Fruit fly (Drosophila melanogaster): ENCODE results near the gene CG4119.

The CG4119 gene

DNA sequence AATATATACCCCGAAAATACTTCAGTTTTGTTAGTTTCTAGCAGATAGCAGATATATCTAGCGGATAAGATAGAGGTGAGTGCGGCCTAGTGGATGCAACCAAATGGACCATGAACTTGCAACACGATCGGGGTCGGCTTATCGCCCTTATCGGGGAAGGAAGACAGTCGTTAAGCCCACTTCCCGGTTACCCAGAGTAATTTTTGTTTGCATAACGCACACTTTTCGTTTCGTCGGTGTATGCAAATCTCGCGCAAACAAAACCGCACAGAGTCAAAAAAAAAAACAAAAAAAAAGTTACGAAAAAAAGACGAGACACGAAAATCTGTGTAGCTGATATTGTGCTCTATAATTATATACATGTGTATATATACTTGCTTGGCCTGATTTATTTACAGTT lies 47.1 kb downstream of the CG4119 start:
- TF ChIP-seq usp (GFP tag; optimal IDR thresholded peaks at IDR 0.05) (no peak), psq (optimal IDR thresholded peaks at IDR 0.05) (no peak), CG8478 (optimal IDR thresholded peaks at IDR 0.05) (no peak), EcR (GFP tag; optimal IDR thresholded peaks at IDR 0.05) (no peak), pan (optimal IDR thresholded peaks at IDR 0.05) (no peak), Dll (optimal IDR thresholded peaks at IDR 0.05) (no peak)

DNA sequence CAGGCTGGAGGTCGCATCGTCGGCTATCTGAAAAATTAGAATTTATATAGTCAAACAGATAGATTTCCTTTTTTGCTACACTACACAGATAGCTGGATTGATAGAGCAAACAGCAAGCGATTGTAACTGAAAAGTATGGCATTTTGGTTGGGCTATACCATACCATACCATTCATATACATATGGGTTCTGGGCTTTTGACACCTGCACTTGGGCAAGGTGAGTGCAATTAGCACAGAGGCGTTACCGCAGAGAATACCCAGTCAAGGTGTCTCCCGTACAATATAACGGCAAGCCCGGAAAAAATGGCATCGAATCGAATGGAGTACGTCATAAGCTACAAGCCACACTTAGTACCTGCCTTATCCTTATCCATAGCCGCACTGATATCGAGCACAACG lies 48.9 kb downstream of the CG4119 start:
- TF ChIP-seq EcR (GFP tag; optimal IDR thresholded peaks at IDR 0.05) (no peak), CG8478 (optimal IDR thresholded peaks at IDR 0.05) (no peak), pan (optimal IDR thresholded peaks at IDR 0.05) (no peak)

DNA sequence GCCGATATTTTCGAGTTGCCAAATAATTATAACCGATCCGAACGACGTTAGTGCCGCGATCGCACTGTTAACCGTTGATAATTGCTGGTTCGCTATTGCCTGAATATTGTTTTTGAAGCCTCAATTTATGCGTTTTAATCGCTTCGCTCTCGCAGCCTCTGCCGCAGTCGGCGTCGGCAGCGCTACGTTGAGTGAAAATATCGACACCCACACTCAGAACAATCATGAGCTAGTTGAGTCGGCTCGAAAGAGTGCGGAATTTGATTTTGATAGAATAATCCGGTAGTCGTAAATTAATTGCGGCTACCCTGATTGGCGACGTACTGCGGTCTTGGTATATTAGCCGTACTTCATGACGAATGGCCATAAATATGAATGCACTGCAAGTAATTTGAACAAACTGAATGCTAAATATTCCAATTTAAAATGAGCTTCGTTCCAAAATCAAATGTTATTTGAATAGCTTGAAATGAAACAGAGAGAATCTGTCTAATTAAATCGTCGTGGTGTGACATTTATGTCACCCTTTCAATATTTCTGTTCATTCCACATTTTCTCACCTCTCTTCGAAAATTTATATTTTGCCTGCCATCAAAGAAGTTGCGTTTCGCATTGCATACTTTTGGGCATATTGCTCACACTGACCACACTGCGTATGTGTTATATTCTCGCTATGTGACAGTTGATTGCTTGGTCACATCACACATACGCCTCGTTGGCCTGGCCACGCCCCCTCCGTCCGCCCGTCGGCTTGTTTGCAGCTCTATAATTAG lies 49.8 kb downstream of the CG4119 start:
- TF ChIP-seq EcR (GFP tag; optimal IDR thresholded peaks at IDR 0.05) (no peak), psq (optimal IDR thresholded peaks at IDR 0.05) (no peak), usp (GFP tag; optimal IDR thresholded peaks at IDR 0.05) (no peak), Dll (optimal IDR thresholded peaks at IDR 0.05) (no peak), pan (optimal IDR thresholded peaks at IDR 0.05) (no peak), CG8478 (optimal IDR thresholded peaks at IDR 0.05) (no peak)

DNA sequence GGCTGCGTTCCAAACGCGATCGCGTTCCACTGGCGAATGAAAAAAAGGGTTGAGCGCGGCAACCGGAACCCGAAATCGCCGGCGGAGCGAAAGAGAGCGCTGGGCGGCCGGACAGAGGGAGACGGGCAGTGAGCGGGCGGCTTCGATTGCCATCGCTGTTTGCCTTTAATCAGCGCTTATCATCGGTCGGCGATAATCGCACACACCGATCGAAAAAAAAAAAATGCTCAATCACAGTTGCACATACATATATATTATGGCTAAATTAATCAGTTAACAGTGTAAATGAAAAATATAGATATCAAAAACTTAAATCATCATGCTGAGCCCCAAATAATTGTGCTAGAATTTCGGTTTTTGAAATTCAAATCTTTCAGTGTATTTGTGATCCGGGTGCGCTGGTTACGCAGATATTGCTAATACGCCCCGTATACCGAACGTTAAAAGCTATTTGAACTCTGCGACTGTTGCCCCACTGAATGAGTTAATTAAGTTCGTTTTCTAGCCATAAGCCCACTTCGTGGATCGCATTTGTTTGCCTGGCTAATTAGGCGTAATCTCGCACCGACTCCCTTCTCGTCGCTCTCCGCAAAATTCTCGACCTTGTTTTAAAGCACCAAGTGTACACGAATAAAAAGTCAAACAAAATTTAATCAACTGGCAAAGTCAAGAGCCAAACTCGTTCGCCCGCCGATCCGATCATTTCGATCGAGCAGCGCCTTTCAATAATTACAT lies 52.1 kb downstream of the CG4119 start, which contains the start of gene CG33080:
Gene CG33080 (minus strand): TSS at position 38 of the 735 bp plus-strand sequence.
- TF ChIP-seq usp (GFP tag; optimal IDR thresholded peaks at IDR 0.05) (no peak), psq (optimal IDR thresholded peaks at IDR 0.05) (no peak)

DNA sequence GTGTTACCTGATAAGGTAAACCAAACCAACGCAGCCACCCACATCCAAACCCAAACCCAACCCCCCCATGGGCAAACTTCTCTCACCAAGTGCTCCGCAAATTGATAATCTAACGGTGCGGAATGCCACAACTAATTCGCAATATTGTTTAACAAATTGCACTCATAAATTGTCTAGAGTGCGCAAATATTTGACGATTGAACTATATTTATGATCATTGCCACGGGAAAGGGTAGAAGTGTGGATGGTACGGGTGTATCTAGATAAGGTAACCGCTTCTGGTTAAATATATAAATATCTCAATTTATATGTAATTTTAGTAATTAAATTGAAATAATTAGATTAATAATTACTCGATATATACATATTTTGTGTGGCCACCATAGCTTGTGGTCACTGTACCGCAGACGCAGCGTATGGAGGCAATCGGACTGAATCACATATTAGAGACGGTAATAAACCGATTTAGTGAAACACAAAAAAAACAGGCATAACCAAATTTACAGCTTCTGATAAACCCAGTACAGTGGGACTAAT lies 52.7 kb downstream of the CG4119 start:
- TF ChIP-seq usp (GFP tag; optimal IDR thresholded peaks at IDR 0.05) (no peak), psq (optimal IDR thresholded peaks at IDR 0.05) (no peak), Dll (optimal IDR thresholded peaks at IDR 0.05) (no peak), pan (optimal IDR thresholded peaks at IDR 0.05) (no peak), EcR (GFP tag; optimal IDR thresholded peaks at IDR 0.05) (no peak)

Data from whole organism.